Worm (Caenorhabditis elegans): ENCODE data around the gene fbxc-29.

DNA sequence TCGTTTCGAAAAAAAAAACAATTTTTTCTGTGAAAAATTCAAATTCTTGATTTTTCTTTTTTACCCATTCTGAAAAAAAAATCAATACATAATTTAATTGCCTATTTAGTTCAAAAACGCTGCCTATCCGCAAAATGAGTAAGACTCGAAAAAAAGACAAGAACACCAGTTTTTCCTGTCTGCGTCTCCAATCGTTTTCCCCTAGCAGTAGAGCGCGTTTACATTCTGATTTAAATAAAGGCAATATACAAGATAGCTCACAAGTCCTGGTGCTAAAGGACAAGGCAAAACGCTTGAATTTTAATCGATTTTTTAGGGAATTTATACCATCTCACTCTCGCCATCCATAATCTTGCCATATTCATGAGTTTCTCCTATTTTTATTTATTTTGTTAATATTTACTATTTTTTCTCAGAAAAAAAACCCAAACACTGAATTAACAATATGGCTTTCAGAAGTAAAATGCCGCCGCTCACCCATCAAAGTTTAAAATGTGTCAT lies 2.6 kb upstream of the fbxc-29 start, which contains the start of gene fbxc-33:
- TF ChIP-seq lin-35 (GFP tag; optimal IDR thresholded peaks at IDR 0.05) (no peak), cebp-2 (GFP tag; IDR thresholded peaks at IDR 0.05) (no peak), fkh-3 (tag; optimal IDR thresholded peaks at IDR 0.05) (no peak), gei-17 (GFP tag; optimal IDR thresholded peaks at IDR 0.05) (no peak), unc-62 (GFP tag; optimal IDR thresholded peaks at IDR 0.05) (no peak), ama-1 (optimal IDR thresholded peaks at IDR 0.05) (no peak), ama-1 (GFP tag; optimal IDR thresholded peaks at IDR 0.05) (no peak), tbx-9 (tag; optimal IDR thresholded peaks at IDR 0.05; ENCODE audit: borderline replicate concordance) (no peak), hlh-12 (tag; optimal IDR thresholded peaks at IDR 0.05) (no peak), snpc-4 (GFP tag; optimal IDR thresholded peaks at IDR 0.05) (no peak), snpc-4 (tag; optimal IDR thresholded peaks at IDR 0.05) (no peak)

All from whole organism, young adult.